Worm (Caenorhabditis elegans) whole organism, midembryonic: ENCODE measurements around the gene nep-20.

ENCODE experiments used
- T22C8.4 ChIP-seq: fragments of 200-800 bp; sonication (Bioruptor generic); IDR thresholded peaks from 2 replicates; pipeline ENCODE4 v1.3.6; 2022; ENCODE audit warnings: missing genetic modification characterization, missing compliant biosample characterization
- cog-1 ChIP-seq: sonication (generic microtip); optimal IDR thresholded peaks from 2 replicates; lab custom pipeline; 2016; ENCODE audit warnings: missing genetic modification characterization, missing compliant biosample characterization
- flt-1 ChIP-seq: fragments of 200-800 bp; sonication (Bioruptor generic); IDR thresholded peaks from 2 replicates; pipeline ENCODE4 v1.3.6; 2022; ENCODE audit warnings: missing genetic modification characterization, missing compliant biosample characterization
- klf-2 ChIP-seq: fragments of 200-800 bp; sonication (Bioruptor generic); conservative IDR thresholded peaks from 2 replicates; pipeline ENCODE4 v1.3.6; 2022; ENCODE audit warnings: missing genetic modification reagents, missing genetic modification characterization, missing compliant biosample characterization
- med-1 ChIP-seq: sonication (generic microtip); optimal IDR thresholded peaks from 2 replicates; lab custom pipeline; 2017; ENCODE audit warnings: missing genetic modification characterization, mild to moderate bottlenecking, missing compliant biosample characterization, antibody characterized with exemption, missing genetic modification reagents; ENCODE audit not compliant: insufficient read depth
- ref-1 ChIP-seq: fragments of 200-800 bp; sonication (Bioruptor generic); conservative IDR thresholded peaks from 2 replicates; pipeline ENCODE4 v1.3.6; 2022; ENCODE audit warnings: missing genetic modification reagents, missing genetic modification characterization, missing compliant biosample characterization
- tab-1 ChIP-seq: fragments of 200-800 bp; sonication (Bioruptor generic); IDR thresholded peaks from 2 replicates; pipeline ENCODE4 v1.3.6; 2022; ENCODE audit warnings: missing genetic modification characterization, missing compliant biosample characterization
- ztf-23 ChIP-seq: fragments of 200-800 bp; sonication (Bioruptor generic); IDR thresholded peaks from 2 replicates; pipeline ENCODE4 v1.3.6; 2022; ENCODE audit warnings: missing genetic modification reagents, missing genetic modification characterization, missing compliant biosample characterization
- ztf-29 ChIP-seq: fragments of 200-800 bp; sonication (Bioruptor generic); IDR thresholded peaks from 2 replicates; pipeline ENCODE4 v1.3.6; 2022; ENCODE audit warnings: missing genetic modification reagents, missing genetic modification characterization, missing compliant biosample characterization

Gene nep-20

ce11 chrII:3399212-3399611 is 3.8 kb upstream of the nep-20 start, which contains the start of gene nep-9:
TSS of gene nep-9 (minus strand) at chrII:3399312.
- TF ChIP-seq ztf-23 (GFP tag; lab: Robert Waterston, UW): no peak

- TF ChIP-seq tab-1 (GFP tag; lab: Robert Waterston, UW) (no peak), klf-2 (GFP tag; lab: Robert Waterston, UW) (no peak)
Measured at ce11 chrII:3387503-3387902, 7.9 kb downstream of the nep-20 start, which contains the start of gene T06D4.6. TSS of gene T06D4.6 (minus strand) at chrII:3387603.

- TF ChIP-seq ztf-29 (GFP tag; lab: Robert Waterston, UW) (no peak), T22C8.4 (GFP tag; lab: Robert Waterston, UW) (no peak)
Measured at ce11 chrII:3385736-3386135, 9.6 kb downstream of the nep-20 start, which contains the start of gene T06D4.2. TSS of gene T06D4.2 (minus strand) at chrII:3385905.

ce11 chrII:3383116-3383515 is 12.3 kb downstream of the nep-20 start:
- TF ChIP-seq ztf-23 (GFP tag; lab: Robert Waterston, UW) (no peak), med-1 (GFP tag; lab: Kevin White, UChicago) (no peak), ref-1 (GFP tag; lab: Robert Waterston, UW) (no peak), T22C8.4 (GFP tag; lab: Robert Waterston, UW) (no peak), flt-1 (no peak), cog-1 (tag; lab: Kevin White, UChicago) (no peak), ztf-29 (GFP tag; lab: Robert Waterston, UW) (no peak), tab-1 (GFP tag; lab: Robert Waterston, UW) (no peak), klf-2 (GFP tag; lab: Robert Waterston, UW) (no peak)

- TF ChIP-seq med-1 (GFP tag; lab: Kevin White, UChicago) (no peak), ztf-29 (GFP tag; lab: Robert Waterston, UW) (no peak), cog-1 (tag; lab: Kevin White, UChicago) (no peak), tab-1 (GFP tag; lab: Robert Waterston, UW) (no peak), ref-1 (GFP tag; lab: Robert Waterston, UW) (no peak), ztf-23 (GFP tag; lab: Robert Waterston, UW) (no peak), klf-2 (GFP tag; lab: Robert Waterston, UW) (no peak), T22C8.4 (GFP tag; lab: Robert Waterston, UW) (no peak), flt-1 (no peak)
Measured at ce11 chrII:3381510-3381909, 13.9 kb downstream of the nep-20 start, which contains the start of gene T06D4.1. TSS of gene T06D4.1 (plus strand) at chrII:3381830.

ce11 chrII:3378275-3378674 is 17.1 kb downstream of the nep-20 start, which contains the start of gene Y49F6C.2:
TSS of gene Y49F6C.2 (plus strand) at chrII:3378575.
- no peak for TF ChIP-seq med-1 (GFP tag; lab: Kevin White, UChicago)
- TF ChIP-seq tab-1 (GFP tag; lab: Robert Waterston, UW): no peak
- no peak for TF ChIP-seq cog-1 (tag; lab: Kevin White, UChicago)
- no peak for TF ChIP-seq ztf-29 (GFP tag; lab: Robert Waterston, UW)
- TF ChIP-seq T22C8.4 (GFP tag; lab: Robert Waterston, UW): no peak
- TF ChIP-seq klf-2 (GFP tag; lab: Robert Waterston, UW): no peak
- no peak for TF ChIP-seq ztf-23 (GFP tag; lab: Robert Waterston, UW)
- TF ChIP-seq ref-1 (GFP tag; lab: Robert Waterston, UW): no peak
- no peak for TF ChIP-seq flt-1

- TF ChIP-seq flt-1 (no peak), ztf-29 (GFP tag; lab: Robert Waterston, UW) (no peak), tab-1 (GFP tag; lab: Robert Waterston, UW) (no peak), ztf-23 (GFP tag; lab: Robert Waterston, UW) (no peak)
Measured at ce11 chrII:3376789-3377188, 18.6 kb downstream of the nep-20 start, which contains the start of gene bath-9. TSS of gene bath-9 (plus strand) at chrII:3377089.

- no peak for TF ChIP-seq ztf-23 (GFP tag; lab: Robert Waterston, UW)
- TF ChIP-seq flt-1: no peak
- no peak for TF ChIP-seq ztf-29 (GFP tag; lab: Robert Waterston, UW)
- TF ChIP-seq klf-2 (GFP tag; lab: Robert Waterston, UW): no peak
- no peak for TF ChIP-seq med-1 (GFP tag; lab: Kevin White, UChicago)
- TF ChIP-seq ref-1 (GFP tag; lab: Robert Waterston, UW): no peak
- no peak for TF ChIP-seq cog-1 (tag; lab: Kevin White, UChicago)
- TF ChIP-seq T22C8.4 (GFP tag; lab: Robert Waterston, UW): no peak
- TF ChIP-seq tab-1 (GFP tag; lab: Robert Waterston, UW): no peak
Measured at ce11 chrII:3375302-3375701, 20.1 kb downstream of the nep-20 start.

- TF ChIP-seq ztf-29 (GFP tag; lab: Robert Waterston, UW): no peak
- no peak for TF ChIP-seq flt-1
- TF ChIP-seq cog-1 (tag; lab: Kevin White, UChicago): no peak
- no peak for TF ChIP-seq med-1 (GFP tag; lab: Kevin White, UChicago)
- TF ChIP-seq klf-2 (GFP tag; lab: Robert Waterston, UW): no peak
- TF ChIP-seq ref-1 (GFP tag; lab: Robert Waterston, UW): no peak
- TF ChIP-seq ztf-23 (GFP tag; lab: Robert Waterston, UW): no peak
- no peak for TF ChIP-seq T22C8.4 (GFP tag; lab: Robert Waterston, UW)
- no peak for TF ChIP-seq tab-1 (GFP tag; lab: Robert Waterston, UW)
Measured at ce11 chrII:3374779-3375178, 20.6 kb downstream of the nep-20 start, which contains the start of gene bath-10. TSS of gene bath-10 (plus strand) at chrII:3375079.

- no peak for TF ChIP-seq tab-1 (GFP tag; lab: Robert Waterston, UW)
- TF ChIP-seq T22C8.4 (GFP tag; lab: Robert Waterston, UW): no peak
- no peak for TF ChIP-seq cog-1 (tag; lab: Kevin White, UChicago)
- TF ChIP-seq med-1 (GFP tag; lab: Kevin White, UChicago): no peak
- no peak for TF ChIP-seq flt-1
- no peak for TF ChIP-seq ztf-29 (GFP tag; lab: Robert Waterston, UW)
- TF ChIP-seq klf-2 (GFP tag; lab: Robert Waterston, UW): no peak
- no peak for TF ChIP-seq ref-1 (GFP tag; lab: Robert Waterston, UW)
- no peak for TF ChIP-seq ztf-23 (GFP tag; lab: Robert Waterston, UW)
Measured at ce11 chrII:3373875-3374274, 21.5 kb downstream of the nep-20 start.
